Worm (Caenorhabditis elegans) whole organism, L4/young adult: ENCODE data around the gene R13A5.10.

ENCODE experiments used
- W03F9.2 ChIP-seq: fragments of 150-350 bp; optimal IDR thresholded peaks from 2 replicates; lab custom pipeline; 2014; ENCODE audit warnings: missing biosample characterization, missing genetic modification characterization
- dao-5 ChIP-seq: sonication (generic microtip); optimal IDR thresholded peaks from 2 replicates; lab custom pipeline; 2016; ENCODE audit warnings: missing genotype, missing genetic modification characterization, moderate library complexity, missing compliant biosample characterization
- him-1 ChIP-seq: sonication (generic microtip); optimal IDR thresholded peaks from 2 replicates; lab custom pipeline; 2016; ENCODE audit warnings: missing genotype, missing genetic modification reagents, missing genetic modification characterization, missing compliant biosample characterization

DNA sequence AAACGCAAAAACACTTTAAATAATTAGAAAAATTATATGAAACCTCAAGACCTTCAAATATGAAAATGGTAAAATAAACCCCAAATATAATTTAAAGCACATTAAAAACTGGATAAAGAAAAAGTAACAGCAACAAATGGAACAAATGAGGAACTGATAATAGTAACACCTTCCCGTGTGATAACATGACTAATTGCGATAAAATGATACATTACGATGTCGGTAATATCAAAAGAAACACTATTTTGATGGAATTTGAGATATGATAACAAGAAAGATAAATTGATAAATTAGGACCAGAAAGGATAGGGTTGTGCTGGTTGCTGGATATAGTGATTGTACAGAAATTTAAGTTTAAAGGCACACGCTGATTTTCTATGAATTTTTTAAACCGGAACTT lies 40.7 kb downstream of the R13A5.10 start:
- no peak for TF ChIP-seq dao-5 (tag; lab: Kevin White, UChicago)
- TF ChIP-seq him-1 (tag; lab: Kevin White, UChicago) = no peak
- no peak for TF ChIP-seq W03F9.2 (tag; lab: Kevin White, UChicago)
